Worm (Caenorhabditis elegans): Measurements from ENCODE around the gene F22F7.12.

The F22F7.12 gene

DNA sequence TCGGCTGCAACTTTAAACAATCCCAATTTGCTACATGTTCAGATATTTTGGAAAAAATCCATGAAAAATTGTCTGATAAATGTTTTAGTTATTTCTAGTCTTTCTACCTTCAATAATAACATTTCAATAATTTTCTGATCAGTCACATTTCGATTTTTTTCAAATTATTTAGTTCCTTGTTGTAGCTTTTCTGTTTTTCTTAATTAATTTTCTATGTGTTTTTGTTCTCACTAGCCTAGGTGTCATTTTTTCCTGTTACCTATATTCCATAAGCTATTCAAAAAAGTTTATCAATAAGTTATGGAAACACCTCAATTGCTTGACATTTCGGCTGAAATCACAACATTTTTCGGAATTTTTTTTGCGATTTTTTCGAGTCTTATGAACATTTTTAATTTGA is 9.0 kb upstream of the F22F7.12 start, which contains the start of gene srbc-23:
Gene srbc-23 (plus strand): TSS at position 301 of the 400 bp plus-strand sequence.
- no peak for TF ChIP-seq nhr-43 (tag; optimal IDR thresholded peaks at IDR 0.05; ENCODE audit: poor library complexity, severe bottlenecking)
- TF ChIP-seq ztf-11 (tag; optimal IDR thresholded peaks at IDR 0.05) = no peak
- TF ChIP-seq elt-1 (tag; optimal IDR thresholded peaks at IDR 0.05) = no peak
- TF ChIP-seq elt-3 (tag; optimal IDR thresholded peaks at IDR 0.05) = no peak
- TF ChIP-seq zag-1 (tag; optimal IDR thresholded peaks at IDR 0.05) = no peak
- TF ChIP-seq daf-12 (tag; optimal IDR thresholded peaks at IDR 0.05) = no peak
- TF ChIP-seq egl-27 (tag; optimal IDR thresholded peaks at IDR 0.05) = no peak
- TF ChIP-seq fos-1 (tag; optimal IDR thresholded peaks at IDR 0.05) = no peak
- no peak for TF ChIP-seq mml-1 (tag; optimal IDR thresholded peaks at IDR 0.05)
- no peak for TF ChIP-seq lin-15B (tag; optimal IDR thresholded peaks at IDR 0.05)
- no peak for TF ChIP-seq nhr-23 (tag; optimal IDR thresholded peaks at IDR 0.05)
- no peak for TF ChIP-seq nfya-1 (tag; optimal IDR thresholded peaks at IDR 0.05; ENCODE audit: insufficient read depth)
- no peak for TF ChIP-seq ztf-4 (tag; optimal IDR thresholded peaks at IDR 0.05)
- no peak for TF ChIP-seq hmg-11 (tag; optimal IDR thresholded peaks at IDR 0.05)
- no peak for TF ChIP-seq lin-39 (tag; optimal IDR thresholded peaks at IDR 0.05)

DNA sequence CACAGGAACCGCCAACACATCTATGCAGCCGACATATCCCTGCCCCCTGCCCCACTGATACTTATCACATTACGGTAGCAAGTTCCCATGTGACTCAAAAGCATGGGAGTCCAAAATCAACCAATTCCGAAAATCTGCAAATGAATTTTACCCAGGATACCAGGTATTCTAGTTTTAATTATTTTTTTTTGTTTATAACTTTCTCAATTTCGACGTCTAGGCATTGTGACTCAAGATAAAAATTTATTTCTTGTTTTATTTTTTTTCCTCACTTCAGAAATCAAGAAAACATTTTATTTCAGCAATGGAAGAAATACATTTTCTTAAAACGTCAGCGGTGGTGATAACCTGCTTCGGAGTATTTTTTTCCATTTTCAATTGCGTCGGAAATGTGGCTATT is 7.2 kb upstream of the F22F7.12 start, which contains the start of gene srbc-24:
Gene srbc-24 (plus strand): TSS at position 301 of the 400 bp plus-strand sequence.
- no peak for TF ChIP-seq nhr-12 (tag; optimal IDR thresholded peaks at IDR 0.05)
- no peak for TF ChIP-seq snpc-4 (tag; optimal IDR thresholded peaks at IDR 0.05)
- no peak for TF ChIP-seq ceh-28 (tag; optimal IDR thresholded peaks at IDR 0.05)
- TF ChIP-seq nfya-1 (tag; optimal IDR thresholded peaks at IDR 0.05; ENCODE audit: insufficient read depth) = no peak
- no peak for TF ChIP-seq lin-39 (tag; optimal IDR thresholded peaks at IDR 0.05)
- no peak for TF ChIP-seq daf-12 (tag; optimal IDR thresholded peaks at IDR 0.05)
- no peak for TF ChIP-seq aly-2 (tag; optimal IDR thresholded peaks at IDR 0.05)
- no peak for TF ChIP-seq nhr-67 (tag; optimal IDR thresholded peaks at IDR 0.05)
- no peak for TF ChIP-seq ceh-82 (tag; optimal IDR thresholded peaks at IDR 0.05)
- no peak for TF ChIP-seq ztf-4 (tag; optimal IDR thresholded peaks at IDR 0.05)
- TF ChIP-seq lsy-12 (tag; optimal IDR thresholded peaks at IDR 0.05) = no peak
- TF ChIP-seq elt-3 (tag; optimal IDR thresholded peaks at IDR 0.05) = no peak
- no peak for TF ChIP-seq nhr-25 (tag; optimal IDR thresholded peaks at IDR 0.05)
- TF ChIP-seq zag-1 (tag; optimal IDR thresholded peaks at IDR 0.05) = no peak
- TF ChIP-seq fos-1 (tag; optimal IDR thresholded peaks at IDR 0.05) = no peak
- TF ChIP-seq sea-2 (GFP tag; optimal IDR thresholded peaks at IDR 0.05) = no peak
- TF ChIP-seq elt-2 (tag; optimal IDR thresholded peaks at IDR 0.05) = no peak
- TF ChIP-seq nhr-76 (tag; optimal IDR thresholded peaks at IDR 0.05) = no peak
- no peak for TF ChIP-seq unc-62 (GFP tag; optimal IDR thresholded peaks at IDR 0.05)
- TF ChIP-seq nhr-23 (tag; optimal IDR thresholded peaks at IDR 0.05) = no peak

DNA sequence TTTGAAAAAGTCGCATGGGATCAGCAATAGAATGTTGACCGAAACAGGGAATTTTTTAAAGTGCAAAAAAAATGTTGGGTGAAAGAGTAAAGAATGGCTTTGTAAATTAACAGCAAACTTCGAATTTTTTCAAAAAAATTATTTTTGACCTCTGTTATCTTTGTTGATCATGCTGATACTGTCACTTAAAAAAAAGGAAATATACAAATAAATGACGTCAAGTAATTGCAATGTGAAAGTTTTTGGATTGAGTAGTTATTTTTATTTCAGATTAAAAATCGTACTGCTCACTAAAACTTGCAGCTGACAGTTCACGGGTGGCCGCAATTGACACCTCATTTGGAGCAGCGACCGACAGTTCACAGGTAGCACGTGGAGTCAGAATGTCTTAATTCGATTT is 6.6 kb upstream of the F22F7.12 start, which contains the start of gene C45H4.13:
Gene C45H4.13 (minus strand): TSS at position 101 of the 400 bp plus-strand sequence.
- TF ChIP-seq ama-1 (optimal IDR thresholded peaks at IDR 0.05) = no peak
- no peak for TF ChIP-seq ceh-28 (tag; optimal IDR thresholded peaks at IDR 0.05)
- TF ChIP-seq aly-2 (tag; optimal IDR thresholded peaks at IDR 0.05) = no peak
- TF ChIP-seq zag-1 (tag; optimal IDR thresholded peaks at IDR 0.05) = no peak
- TF ChIP-seq ztf-4 (tag; optimal IDR thresholded peaks at IDR 0.05) = no peak

DNA sequence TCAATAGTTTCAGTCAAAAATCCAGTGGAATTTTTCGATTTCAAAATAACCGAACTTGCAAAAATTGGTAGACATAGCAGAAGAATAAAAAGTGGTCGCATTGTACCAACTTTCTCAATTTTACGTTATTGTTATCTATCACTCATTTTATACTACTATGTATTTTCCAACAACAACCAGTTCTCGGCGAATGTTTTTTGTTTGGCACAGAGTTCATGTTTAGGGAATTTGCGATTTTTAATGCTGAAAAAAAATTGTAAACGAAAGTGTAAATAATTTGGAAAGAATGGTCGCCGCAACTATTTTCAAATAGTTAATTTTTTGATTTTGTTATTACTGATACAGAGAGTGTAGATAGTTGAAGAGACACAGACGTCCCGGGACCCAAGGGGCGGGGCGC is 5.1 kb upstream of the F22F7.12 start, which contains the start of gene C45H4.21:
Gene C45H4.21 (minus strand): TSS at position 101 of the 400 bp plus-strand sequence.
- TF ChIP-seq ztf-11 (tag; optimal IDR thresholded peaks at IDR 0.05) (no peak), R02D3.7 (tag; optimal IDR thresholded peaks at IDR 0.05) (no peak), nhr-11 (tag; optimal IDR thresholded peaks at IDR 0.05) (no peak), egl-5 (tag; optimal IDR thresholded peaks at IDR 0.05) (no peak)

DNA sequence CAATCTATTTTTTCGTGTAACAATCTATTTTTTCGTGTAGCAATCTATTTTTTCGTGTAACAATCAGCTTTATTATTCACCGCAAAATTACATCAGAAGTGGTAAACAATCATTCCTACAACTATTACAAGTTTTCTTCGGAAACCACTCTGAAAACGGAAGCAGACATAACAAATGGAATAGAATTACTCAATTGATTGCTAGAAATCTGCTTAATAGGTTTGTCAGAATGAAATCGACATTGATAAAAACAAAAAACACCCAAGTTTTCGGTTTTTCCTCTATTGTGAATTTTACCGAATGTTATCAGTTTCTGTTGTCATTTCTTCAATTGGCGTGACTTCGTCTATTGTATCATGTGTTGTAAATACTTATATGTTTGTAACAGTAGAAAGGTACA is 2.5 kb upstream of the F22F7.12 start, which contains the start of gene srbc-20:
Gene srbc-20 (plus strand): TSS at position 301 of the 400 bp plus-strand sequence.
- no peak for TF ChIP-seq R02D3.7 (tag; optimal IDR thresholded peaks at IDR 0.05)
- TF ChIP-seq pqm-1 (tag; optimal IDR thresholded peaks at IDR 0.05) = no peak
- no peak for TF ChIP-seq mml-1 (tag; optimal IDR thresholded peaks at IDR 0.05)
- TF ChIP-seq jun-1 (tag; optimal IDR thresholded peaks at IDR 0.05) = no peak
- no peak for TF ChIP-seq elt-1 (tag; optimal IDR thresholded peaks at IDR 0.05)
- no peak for TF ChIP-seq lin-39 (tag; optimal IDR thresholded peaks at IDR 0.05)
- TF ChIP-seq fkh-2 (tag; optimal IDR thresholded peaks at IDR 0.05) = no peak
- TF ChIP-seq hmg-11 (tag; optimal IDR thresholded peaks at IDR 0.05) = no peak
- no peak for TF ChIP-seq ztf-4 (tag; optimal IDR thresholded peaks at IDR 0.05)
- no peak for TF ChIP-seq aly-2 (tag; optimal IDR thresholded peaks at IDR 0.05)
- TF ChIP-seq ceh-82 (tag; optimal IDR thresholded peaks at IDR 0.05) = no peak
- TF ChIP-seq ama-1 (optimal IDR thresholded peaks at IDR 0.05) = no peak
- TF ChIP-seq ceh-9 (tag; optimal IDR thresholded peaks at IDR 0.05) = no peak
- TF ChIP-seq lin-15B (tag; optimal IDR thresholded peaks at IDR 0.05) = no peak
- TF ChIP-seq ztf-11 (tag; optimal IDR thresholded peaks at IDR 0.05) = no peak
- TF ChIP-seq nhr-76 (tag; optimal IDR thresholded peaks at IDR 0.05) = no peak
